Worm (Caenorhabditis elegans) whole organism, L4 larva: ENCODE results near the gene Y54G2A.28.

Experiments
- D1046.2 ChIP-seq: fragments of 200-800 bp; sonication (Bioruptor generic); IDR thresholded peaks from 2 replicates; pipeline ENCODE4 v1.3.6; 2022; ENCODE audit warnings: missing genetic modification characterization, missing compliant biosample characterization
- F26F4.8 ChIP-seq: fragments of 200-800 bp; sonication (Bioruptor generic); conservative IDR thresholded peaks from 2 replicates; pipeline ENCODE4 v1.3.6; 2022; ENCODE audit warnings: missing genetic modification characterization, missing compliant biosample characterization
- F49E8.2 ChIP-seq: sonication (generic microtip); optimal IDR thresholded peaks from 2 replicates; lab custom pipeline; 2016; ENCODE audit warnings: missing compliant biosample characterization, mild to moderate bottlenecking, missing genetic modification characterization, borderline replicate concordance
- T20F7.1 ChIP-seq: fragments of 200-800 bp; sonication (Bioruptor generic); optimal IDR thresholded peaks from 2 replicates; lab custom pipeline; 2018; ENCODE audit warnings: mild to moderate bottlenecking, missing genetic modification characterization, missing compliant biosample characterization
- Y105C5A.15 ChIP-seq: fragments of 200-800 bp; sonication (Bioruptor generic); IDR thresholded peaks from 2 replicates; pipeline ENCODE4 v1.3.6; 2022; ENCODE audit warnings: missing genetic modification characterization, missing compliant biosample characterization
- aha-1 ChIP-seq: fragments of 150-350 bp; peaks from one replicate; lab custom pipeline; 2014; ENCODE audit warnings: missing biosample characterization, missing genetic modification characterization
- ceh-32 ChIP-seq: sonication (generic microtip); optimal IDR thresholded peaks from 2 replicates; lab custom pipeline; 2016; ENCODE audit warnings: mild to moderate bottlenecking, missing genetic modification characterization, missing compliant biosample characterization; ENCODE audit not compliant: poor library complexity
- cey-2 ChIP-seq: sonication (generic microtip); optimal IDR thresholded peaks from 3 replicates; lab custom pipeline; 2017; ENCODE audit warnings: missing genetic modification characterization, mild to moderate bottlenecking, missing compliant biosample characterization, antibody characterized with exemption, borderline replicate concordance; ENCODE audit not compliant: insufficient read depth
- daf-12 ChIP-seq: fragments of 150-350 bp; optimal IDR thresholded peaks from 2 replicates; lab custom pipeline; 2014; ENCODE audit warnings: missing biosample characterization, missing genetic modification reagents, missing genetic modification characterization
- daf-8 ChIP-seq: fragments of 200-800 bp; sonication (Bioruptor generic); IDR thresholded peaks from 2 replicates; pipeline ENCODE4 v1.3.6; 2022; ENCODE audit warnings: missing genetic modification characterization, missing compliant biosample characterization
- dpl-1 ChIP-seq: fragments of 150-350 bp; optimal IDR thresholded peaks from 2 replicates; lab custom pipeline; 2014; ENCODE audit warnings: missing biosample characterization, missing genetic modification reagents, missing genetic modification characterization
- egl-43 ChIP-seq: fragments of 200-800 bp; sonication (Bioruptor generic); IDR thresholded peaks from 2 replicates; pipeline ENCODE4 v1.3.6; 2022; ENCODE audit warnings: missing genetic modification reagents, missing genetic modification characterization, missing compliant biosample characterization
- gei-8 ChIP-seq: fragments of 200-800 bp; sonication (Bioruptor generic); optimal IDR thresholded peaks from 2 replicates; lab custom pipeline; 2018; ENCODE audit warnings: mild to moderate bottlenecking, missing genetic modification characterization, missing compliant biosample characterization
- lin-29 ChIP-seq: fragments of 200-800 bp; sonication (Bioruptor generic); IDR thresholded peaks from 2 replicates; pipeline ENCODE4 v1.3.6; 2022; ENCODE audit warnings: missing genetic modification reagents, missing genetic modification characterization, missing compliant biosample characterization
- lin-38 ChIP-seq: fragments of 200-800 bp; sonication (Bioruptor generic); IDR thresholded peaks from 2 replicates; pipeline ENCODE4 v1.3.6; 2022; ENCODE audit warnings: missing genetic modification reagents, missing genetic modification characterization, missing compliant biosample characterization
- lsy-2 ChIP-seq, 2 experiments: fragments of 150-350 bp in 1 of 2; sonication (generic microtip) in 1 of 2; optimal IDR thresholded peaks; 2 replicates each; lab custom pipeline; 2014 to 2017; ENCODE audit warnings: missing biosample characterization in 2 of 2, missing genetic modification characterization in 2 of 2
- madf-5 ChIP-seq, 2 experiments: fragments of 200-800 bp; sonication (Bioruptor generic); IDR thresholded peaks; 2 replicates each; pipeline ENCODE4 v1.3.6; 2022; ENCODE audit warnings: missing compliant biosample characterization in 2 of 2, missing genetic modification characterization in 2 of 2
- mdt-29 ChIP-seq: fragments of 200-800 bp; sonication (Bioruptor generic); IDR thresholded peaks from 2 replicates; pipeline ENCODE4 v1.3.6; 2022; ENCODE audit warnings: missing genetic modification reagents, missing genetic modification characterization, missing compliant biosample characterization
- mxl-2 ChIP-seq: fragments of 200-800 bp; sonication (Bioruptor generic); conservative IDR thresholded peaks from 2 replicates; pipeline ENCODE4 v1.3.6; 2022; ENCODE audit warnings: missing genetic modification reagents, missing genetic modification characterization, missing compliant biosample characterization
- nhr-10 ChIP-seq: fragments of 150-350 bp; optimal IDR thresholded peaks from 2 replicates; lab custom pipeline; 2014; ENCODE audit warnings: missing biosample characterization, missing genetic modification characterization
- nhr-102 ChIP-seq: sonication (generic microtip); optimal IDR thresholded peaks from 2 replicates; lab custom pipeline; 2016; ENCODE audit warnings: mild to moderate bottlenecking, missing genetic modification characterization, moderate library complexity, missing compliant biosample characterization
- nhr-11 ChIP-seq: fragments of 150-350 bp; optimal IDR thresholded peaks from 2 replicates; lab custom pipeline; 2014; ENCODE audit warnings: missing biosample characterization, missing genetic modification characterization
- nhr-25 ChIP-seq: sonication (generic microtip); optimal IDR thresholded peaks from 2 replicates; lab custom pipeline; 2017; ENCODE audit warnings: missing genetic modification characterization, mild to moderate bottlenecking, missing compliant biosample characterization, antibody characterized with exemption, moderate library complexity, borderline replicate concordance; ENCODE audit not compliant: insufficient read depth
- nhr-42 ChIP-seq: fragments of 200-800 bp; sonication (Bioruptor generic); IDR thresholded peaks from 2 replicates; pipeline ENCODE4 v1.3.6; 2022; ENCODE audit warnings: missing genetic modification characterization, missing compliant biosample characterization
- nhr-76 ChIP-seq: fragments of 150-350 bp; optimal IDR thresholded peaks from 2 replicates; lab custom pipeline; 2014; ENCODE audit warnings: missing biosample characterization, missing genetic modification characterization
- pha-4 ChIP-seq, 2 experiments: fragments of 150-350 bp in 1 of 2; fragments of 200-800 bp in 1 of 2; sonication (Bioruptor generic) in 1 of 2; IDR thresholded peaks in 1 of 2; optimal IDR thresholded peaks in 1 of 2; 2 replicates each; pipeline versions ENCODE4 v1.3.6 to Lab custom; 2014 to 2022; ENCODE audit warnings: missing genetic modification characterization in 2 of 2, missing genetic modification reagents in 2 of 2, missing biosample characterization in 1 of 2, missing compliant biosample characterization in 1 of 2
- set-16 ChIP-seq: fragments of 200-800 bp; sonication (Bioruptor generic); IDR thresholded peaks from 2 replicates; pipeline ENCODE4 v1.3.6; 2022; ENCODE audit warnings: missing genetic modification reagents, missing genetic modification characterization, missing compliant biosample characterization
- skn-1 ChIP-seq: fragments of 150-350 bp; optimal IDR thresholded peaks from 2 replicates; lab custom pipeline; 2014; ENCODE audit warnings: missing biosample characterization, missing genetic modification characterization
- spr-3 ChIP-seq: fragments of 200-800 bp; sonication (Bioruptor generic); optimal IDR thresholded peaks from 2 replicates; lab custom pipeline; 2018; ENCODE audit warnings: mild to moderate bottlenecking, missing genetic modification characterization, missing compliant biosample characterization
- unc-130 ChIP-seq: sonication (generic microtip); optimal IDR thresholded peaks from 2 replicates; lab custom pipeline; 2016; ENCODE audit warnings: missing genetic modification reagents, missing genetic modification characterization, missing compliant biosample characterization
- unc-62 ChIP-seq, 3 experiments: fragments of 150-350 bp in 1 of 3; sonication (generic microtip); optimal IDR thresholded peaks in 2 of 3; peaks in 1 of 3; 1 replicate in 1 of 3; 2 replicates in 2 of 3; lab custom pipeline; 2014 to 2017; ENCODE audit warnings: missing biosample characterization in 3 of 3, missing genetic modification characterization in 3 of 3, missing genetic modification reagents in 3 of 3, missing genotype in 1 of 3
- zag-1 ChIP-seq: fragments of 150-350 bp; optimal IDR thresholded peaks from 2 replicates; lab custom pipeline; 2014; ENCODE audit warnings: missing biosample characterization, missing genetic modification characterization
- zip-11 ChIP-seq: fragments of 200-800 bp; sonication (Bioruptor generic); IDR thresholded peaks from 2 replicates; pipeline ENCODE4 v1.3.6; 2022; ENCODE audit warnings: missing genetic modification characterization, missing compliant biosample characterization

Y54G2A.28 gene

ce11 chrIV:2986720-2987119 is 25.5 kb downstream of the Y54G2A.28 start:
- TF ChIP-seq nhr-10 (no peak), aha-1 (tag; lab: Kevin White, UChicago) (peak; percentile 1), unc-62 (GFP tag; optimal IDR thresholded peaks at IDR 0.05 in 1 of 2; lab: Kevin White, UChicago) (peak in 1 of 2 experiments; percentile 77), unc-62 (tag; optimal IDR thresholded peaks at IDR 0.05; lab: Kevin White, UChicago) (no peak)

DNA sequence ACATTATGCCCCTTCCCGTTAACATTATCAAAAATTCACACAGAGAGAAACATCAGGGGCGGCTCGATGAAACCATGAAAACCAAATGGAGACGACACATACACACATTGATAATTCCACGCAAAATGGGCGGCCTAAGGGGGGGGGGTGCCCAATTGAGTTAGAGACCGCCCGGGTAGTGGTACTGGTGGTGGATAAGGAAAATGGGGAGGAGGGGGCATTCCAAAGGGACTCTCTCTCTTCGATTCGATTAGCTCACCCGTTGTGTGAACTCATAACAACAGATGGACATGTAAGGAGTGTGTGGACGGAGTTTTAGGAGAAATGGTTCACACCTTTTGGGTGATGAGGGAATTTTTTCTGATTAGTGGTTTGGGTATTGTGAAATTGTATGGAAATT is 29.8 kb downstream of the Y54G2A.28 start:
- TF ChIP-seq aha-1 (tag; lab: Kevin White, UChicago) (peak; percentile 70), nhr-11 (tag; lab: Kevin White, UChicago) (no peak)

DNA sequence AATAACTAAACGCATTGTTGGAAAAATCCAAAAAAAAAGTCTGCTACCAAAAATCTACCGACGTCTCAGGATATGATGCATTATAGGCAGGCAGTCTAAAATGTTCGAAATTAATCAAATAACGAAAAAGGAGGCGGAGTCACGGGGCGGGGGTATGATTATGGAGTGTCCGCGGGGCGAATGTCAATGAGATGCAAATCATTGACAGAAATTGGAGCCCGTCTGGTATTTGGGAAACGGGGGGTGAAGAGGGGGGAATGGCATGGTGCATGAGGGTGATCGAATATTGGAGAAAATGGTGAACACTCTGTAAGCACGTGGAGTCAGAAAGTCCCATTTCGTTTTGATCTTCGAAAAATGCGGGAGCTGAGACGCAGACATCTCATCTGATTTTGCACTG is 33.8 kb downstream of the Y54G2A.28 start, which contains the start of gene lad-2:
Gene lad-2, minus strand, starts transcription at position 101 of the 400 bp plus-strand sequence.
- TF ChIP-seq spr-3 (GFP tag; lab: Kevin White, UChicago) (no peak), ceh-32 (no peak), cey-2 (tag; lab: Kevin White, UChicago) (no peak), nhr-25 (tag; lab: Kevin White, UChicago) (no peak), nhr-102 (tag; lab: Kevin White, UChicago) (no peak), Y105C5A.15 (GFP tag; lab: Robert Waterston, UW) (no peak), skn-1 (tag; lab: Kevin White, UChicago) (no peak), dpl-1 (GFP tag; lab: Kevin White, UChicago) (no peak)

DNA sequence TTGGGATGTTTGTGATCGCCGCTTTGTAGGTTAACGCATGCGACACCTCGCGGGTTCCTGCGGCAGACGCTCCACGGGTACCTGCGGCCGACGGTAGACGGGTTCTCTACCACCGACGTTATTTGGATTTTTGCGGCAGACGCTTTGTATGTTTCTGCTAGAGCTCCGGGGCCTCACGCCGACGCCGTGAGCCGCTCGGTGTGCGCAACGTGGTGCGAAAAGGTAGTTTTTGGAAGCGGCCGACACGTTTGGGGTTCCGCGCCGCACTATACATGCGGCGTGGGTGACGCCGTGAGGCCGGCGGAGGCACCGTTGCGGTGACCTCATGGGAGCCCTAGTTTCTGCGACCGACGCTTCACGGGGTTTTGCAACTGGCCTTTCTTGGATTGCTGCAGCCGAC is 41.2 kb downstream of the Y54G2A.28 start:
- peak; percentile 58; the same call in 1 of the 2 replicates for TF ChIP-seq D1046.2 (GFP tag; lab: Robert Waterston, UW)
- TF ChIP-seq daf-8 (GFP tag; lab: Robert Waterston, UW): no peak
- peak; percentile 92 for TF ChIP-seq set-16 (GFP tag; lab: Robert Waterston, UW)
- TF ChIP-seq madf-5 (GFP tag; IDR thresholded peaks at IDR 0.05; lab: Robert Waterston, UW): 0 out of 4 replicates have a peak, but pooled peaks of 1 of the 2 experiments have one; percentile 54

DNA sequence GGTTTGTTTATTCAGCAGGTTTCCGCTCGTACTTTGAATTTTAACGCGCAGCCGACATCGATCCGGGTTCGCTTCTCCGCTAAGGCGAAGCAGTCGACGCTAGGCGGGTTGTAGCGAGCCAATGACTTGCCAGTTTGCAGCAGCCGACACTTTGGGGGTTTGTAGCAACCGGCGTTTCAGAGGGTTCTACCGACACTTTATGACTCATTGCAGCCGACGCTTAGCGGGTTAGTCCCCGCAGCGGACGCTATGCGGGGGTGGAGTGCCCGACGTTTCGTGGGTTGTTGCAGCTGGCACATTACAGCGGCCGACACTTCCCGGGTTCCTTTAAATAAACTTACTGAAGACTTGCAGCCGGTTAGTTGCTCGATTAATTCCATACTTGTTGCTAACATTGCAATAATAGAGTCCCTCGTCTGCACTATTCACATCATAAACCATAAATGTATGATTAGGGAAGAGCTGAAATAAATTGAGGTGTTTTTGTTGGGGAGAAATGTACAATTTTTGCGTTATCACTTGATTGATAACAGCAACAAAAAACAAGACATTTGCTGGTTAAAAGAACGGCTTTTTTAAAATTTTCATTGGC is 42.7 kb downstream of the Y54G2A.28 start, which contains the start of gene Y54G2A.57:
Gene Y54G2A.57, plus strand, starts transcription at position 542 of the 592 bp plus-strand sequence.
- TF ChIP-seq egl-43 (0 out of 2 replicates have a peak, but pooled peaks have one; percentile 23), set-16 (GFP tag; lab: Robert Waterston, UW) (peak; percentile 69), daf-12 (tag; lab: Kevin White, UChicago) (no peak), zip-11 (GFP tag; lab: Robert Waterston, UW) (no peak), unc-62 (GFP tag; optimal IDR thresholded peaks at IDR 0.05 in 1 of 2; lab: Kevin White, UChicago) (peak in 1 of 2 experiments; percentile 29), unc-62 (tag; optimal IDR thresholded peaks at IDR 0.05; lab: Kevin White, UChicago) (no peak), gei-8 (GFP tag; lab: Kevin White, UChicago) (no peak), lin-29 (GFP tag; lab: Robert Waterston, UW) (no peak)

ce11 chrIV:2966884-2967283 is 45.3 kb downstream of the Y54G2A.28 start:
- TF ChIP-seq mxl-2 (GFP tag; lab: Robert Waterston, UW) (no peak), set-16 (GFP tag; lab: Robert Waterston, UW) (peak; percentile 80), unc-130 (no peak), F26F4.8 (no peak), pha-4 (GFP tag; IDR thresholded peaks at IDR 0.05; lab: Robert Waterston, UW) (no peak), pha-4 (tag; optimal IDR thresholded peaks at IDR 0.05; lab: Kevin White, UChicago) (no peak), D1046.2 (GFP tag; lab: Robert Waterston, UW) (0 out of 2 replicates have a peak, but pooled peaks have one; percentile 33), nhr-76 (tag; lab: Kevin White, UChicago) (no peak), T20F7.1 (GFP tag; lab: Kevin White, UChicago) (no peak), F49E8.2 (no peak), lsy-2 (tag; optimal IDR thresholded peaks at IDR 0.05; lab: Kevin White, UChicago) (no peak), nhr-102 (tag; lab: Kevin White, UChicago) (no peak), lin-38 (GFP tag; lab: Robert Waterston, UW) (no peak), nhr-42 (GFP tag; lab: Robert Waterston, UW) (no peak), zag-1 (no peak), mdt-29 (no peak)
